Worm (Caenorhabditis elegans): ENCODE data around the gene srw-129.
A peak's percentile ranks its signal among the peaks of the same experiment; 100 is the strongest.

srw-129 gene

ce11 chrV:2996105-2996504 is 24.4 kb downstream of the srw-129 start, which contains the start of gene srw-120:
srw-120 (minus strand) TSS chrV:2996205.
- TF ChIP-seq nhr-20 (tag; optimal IDR thresholded peaks at IDR 0.05) = no peak
- no peak for TF ChIP-seq snpc-4 (tag; optimal IDR thresholded peaks at IDR 0.05)
- no peak for TF ChIP-seq ceh-82 (tag; optimal IDR thresholded peaks at IDR 0.05)
- TF ChIP-seq snu-23 (GFP tag; optimal IDR thresholded peaks at IDR 0.05) = no peak
- no peak for TF ChIP-seq nhr-76 (tag; optimal IDR thresholded peaks at IDR 0.05)
- no peak for TF ChIP-seq nhr-19 (GFP tag; conservative IDR thresholded peaks at IDR 0.05)
- no peak for TF ChIP-seq nhr-237 (tag; optimal IDR thresholded peaks at IDR 0.05)
- no peak for TF ChIP-seq aly-2 (tag; optimal IDR thresholded peaks at IDR 0.05)
- TF ChIP-seq dsc-1 (tag; optimal IDR thresholded peaks at IDR 0.05) = no peak

ce11 chrV:2999736-3000135 is 28.0 kb downstream of the srw-129 start, which contains the start of gene srw-119:
srw-119 (minus strand) TSS chrV:2999836.
- TF ChIP-seq efl-3 (GFP tag; optimal IDR thresholded peaks at IDR 0.05) = no peak
- no peak for TF ChIP-seq nhr-237 (tag; optimal IDR thresholded peaks at IDR 0.05)
- TF ChIP-seq dsc-1 (tag; optimal IDR thresholded peaks at IDR 0.05) = no peak
- no peak for TF ChIP-seq lin-14 (GFP tag; optimal IDR thresholded peaks at IDR 0.05)
- TF ChIP-seq sup-37 (GFP tag; optimal IDR thresholded peaks at IDR 0.05) = no peak
- TF ChIP-seq alr-1 (tag; optimal IDR thresholded peaks at IDR 0.05; ENCODE audit: borderline replicate concordance) = no peak
- no peak for TF ChIP-seq sptf-1 (tag; optimal IDR thresholded peaks at IDR 0.05)
- TF ChIP-seq egl-13 (tag; optimal IDR thresholded peaks at IDR 0.05) = no peak
- no peak for TF ChIP-seq xbp-1 (tag; optimal IDR thresholded peaks at IDR 0.05)
- no peak for TF ChIP-seq tlp-1 (tag; optimal IDR thresholded peaks at IDR 0.05)
- TF ChIP-seq sox-4 (tag; optimal IDR thresholded peaks at IDR 0.05) = no peak

ce11 chrV:3005964-3006363 is 34.2 kb downstream of the srw-129 start, which contains the start of gene srw-112:
srw-112 (minus strand) TSS chrV:3006064.
- no peak for TF ChIP-seq ceh-82 (tag; optimal IDR thresholded peaks at IDR 0.05)
- peak; percentile 0 for TF ChIP-seq fkh-8 (tag; optimal IDR thresholded peaks at IDR 0.05)

- TF ChIP-seq unc-62 (GFP tag; optimal IDR thresholded peaks at IDR 0.05) (no peak), pax-3 (tag; optimal IDR thresholded peaks at IDR 0.05) (no peak), nhr-84 (tag; optimal IDR thresholded peaks at IDR 0.05) (no peak), nhr-85 (tag) (no peak), tbx-2 (tag; optimal IDR thresholded peaks at IDR 0.05) (no peak), egl-27 (tag; optimal IDR thresholded peaks at IDR 0.05) (no peak), efl-3 (GFP tag; optimal IDR thresholded peaks at IDR 0.05) (no peak), lsy-2 (tag; optimal IDR thresholded peaks at IDR 0.05) (no peak), lin-15B (tag; optimal IDR thresholded peaks at IDR 0.05) (no peak), ztf-11 (tag; optimal IDR thresholded peaks at IDR 0.05) (no peak), sup-37 (GFP tag; optimal IDR thresholded peaks at IDR 0.05) (no peak), hlh-17 (GFP tag; optimal IDR thresholded peaks at IDR 0.05; ENCODE audit: borderline replicate concordance) (no peak), nhr-19 (GFP tag; conservative IDR thresholded peaks at IDR 0.05) (no peak), lin-13 (GFP tag; optimal IDR thresholded peaks at IDR 0.05) (no peak), aly-2 (tag; optimal IDR thresholded peaks at IDR 0.05) (no peak), ceh-90 (tag; optimal IDR thresholded peaks at IDR 0.05) (no peak), ama-1 (optimal IDR thresholded peaks at IDR 0.05) (no peak), mef-2 (tag; optimal IDR thresholded peaks at IDR 0.05) (no peak)
Measured at ce11 chrV:3010468-3010867, 38.7 kb downstream of the srw-129 start, which contains the start of gene srw-136. srw-136 (minus strand) TSS chrV:3010568.

ce11 chrV:3011394-3011793 is 39.6 kb downstream of the srw-129 start, which contains the start of gene srw-135:
srw-135 (minus strand) TSS chrV:3011494.
- TF ChIP-seq mab-9 (GFP tag; IDR thresholded peaks at IDR 0.05) (no peak), sup-37 (GFP tag; optimal IDR thresholded peaks at IDR 0.05) (no peak), lin-35 (GFP tag; optimal IDR thresholded peaks at IDR 0.05) (no peak)
